Worm (Caenorhabditis elegans): ENCODE measurements around the gene cin-4.

DNA sequence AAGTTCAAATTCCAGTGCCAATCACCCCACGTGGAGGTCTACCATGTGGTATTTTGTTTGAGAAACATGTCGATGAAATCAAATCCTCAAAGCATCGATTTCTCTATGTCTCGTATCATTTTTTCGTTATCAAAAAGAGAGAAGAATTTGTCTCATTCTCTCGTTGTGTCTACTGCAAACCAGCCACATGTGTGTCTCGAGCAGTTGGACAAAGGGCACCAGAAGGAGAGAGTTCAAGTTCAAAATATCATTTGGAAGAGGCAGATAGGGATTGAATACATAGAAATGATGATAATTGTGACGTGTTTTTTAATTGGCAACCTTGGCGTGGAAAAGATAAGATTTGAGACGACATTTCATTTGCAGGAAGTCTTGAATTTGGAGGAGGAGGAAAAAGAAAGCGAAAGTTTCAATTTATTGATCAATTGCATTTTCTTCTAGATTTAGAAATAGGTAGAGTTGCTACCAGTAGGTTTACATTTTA lies 21.2 kb downstream of the cin-4 start:
- no peak for TF ChIP-seq lin-11 (tag; optimal IDR thresholded peaks at IDR 0.05)
- TF ChIP-seq ama-1 (optimal IDR thresholded peaks at IDR 0.05): no peak
- no peak for TF ChIP-seq T23F11.4 (GFP tag; optimal IDR thresholded peaks at IDR 0.05)
- TF ChIP-seq ets-4 (tag; optimal IDR thresholded peaks at IDR 0.05): no peak
